Fruit fly (Drosophila melanogaster) whole organism: ENCODE data around the gene CG5346.

ENCODE experiments used
- CG8478 ChIP-seq: fragments of >200 bp; optimal IDR thresholded peaks from 2 replicates; lab custom pipeline; 2018; ENCODE audit warnings: inconsistent platforms
- pan ChIP-seq: fragments of >200 bp; optimal IDR thresholded peaks from 2 replicates; lab custom pipeline; 2017
- psq ChIP-seq: fragments of >200 bp; optimal IDR thresholded peaks from 2 replicates; lab custom pipeline; 2017

DNA sequence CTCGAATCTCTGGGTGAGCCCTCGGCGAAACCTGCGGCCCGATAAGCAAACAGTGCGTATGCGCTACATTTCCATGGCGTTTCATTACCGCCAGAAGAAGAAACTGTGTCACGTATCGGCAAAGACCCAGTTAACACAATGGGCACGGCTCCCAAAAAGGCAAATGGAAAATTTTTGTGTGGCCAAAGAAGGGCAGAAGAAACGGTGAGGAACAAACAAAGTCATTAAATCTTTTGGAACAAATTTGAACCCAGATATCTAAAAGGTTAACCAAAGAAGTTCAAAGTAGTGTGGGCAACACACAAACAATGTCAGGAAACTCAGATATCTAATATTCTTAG is 3.4 kb downstream of the CG5346 start:
- TF ChIP-seq pan (lab: Kevin White, UChicago) (no peak), psq (lab: Kevin White, UChicago) (no peak), CG8478 (no peak)
